Worm (Caenorhabditis elegans) whole organism, midembryonic: ENCODE measurements around the gene inx-8.

ENCODE experiments used
- T22C8.4 ChIP-seq: fragments of 200-800 bp; sonication (Bioruptor generic); IDR thresholded peaks from 2 replicates; pipeline ENCODE4 v1.3.6; 2022; ENCODE audit warnings: missing genetic modification characterization, missing compliant biosample characterization
- cog-1 ChIP-seq: sonication (generic microtip); optimal IDR thresholded peaks from 2 replicates; lab custom pipeline; 2016; ENCODE audit warnings: missing genetic modification characterization, missing compliant biosample characterization
- flt-1 ChIP-seq: fragments of 200-800 bp; sonication (Bioruptor generic); IDR thresholded peaks from 2 replicates; pipeline ENCODE4 v1.3.6; 2022; ENCODE audit warnings: missing genetic modification characterization, missing compliant biosample characterization
- klf-2 ChIP-seq: fragments of 200-800 bp; sonication (Bioruptor generic); conservative IDR thresholded peaks from 2 replicates; pipeline ENCODE4 v1.3.6; 2022; ENCODE audit warnings: missing genetic modification reagents, missing genetic modification characterization, missing compliant biosample characterization
- med-1 ChIP-seq: sonication (generic microtip); optimal IDR thresholded peaks from 2 replicates; lab custom pipeline; 2017; ENCODE audit warnings: missing genetic modification characterization, mild to moderate bottlenecking, missing compliant biosample characterization, antibody characterized with exemption, missing genetic modification reagents; ENCODE audit not compliant: insufficient read depth
- ref-1 ChIP-seq: fragments of 200-800 bp; sonication (Bioruptor generic); conservative IDR thresholded peaks from 2 replicates; pipeline ENCODE4 v1.3.6; 2022; ENCODE audit warnings: missing genetic modification reagents, missing genetic modification characterization, missing compliant biosample characterization
- tab-1 ChIP-seq: fragments of 200-800 bp; sonication (Bioruptor generic); IDR thresholded peaks from 2 replicates; pipeline ENCODE4 v1.3.6; 2022; ENCODE audit warnings: missing genetic modification characterization, missing compliant biosample characterization
- ztf-23 ChIP-seq: fragments of 200-800 bp; sonication (Bioruptor generic); IDR thresholded peaks from 2 replicates; pipeline ENCODE4 v1.3.6; 2022; ENCODE audit warnings: missing genetic modification reagents, missing genetic modification characterization, missing compliant biosample characterization
- ztf-29 ChIP-seq: fragments of 200-800 bp; sonication (Bioruptor generic); IDR thresholded peaks from 2 replicates; pipeline ENCODE4 v1.3.6; 2022; ENCODE audit warnings: missing genetic modification reagents, missing genetic modification characterization, missing compliant biosample characterization

The inx-8 gene

DNA sequence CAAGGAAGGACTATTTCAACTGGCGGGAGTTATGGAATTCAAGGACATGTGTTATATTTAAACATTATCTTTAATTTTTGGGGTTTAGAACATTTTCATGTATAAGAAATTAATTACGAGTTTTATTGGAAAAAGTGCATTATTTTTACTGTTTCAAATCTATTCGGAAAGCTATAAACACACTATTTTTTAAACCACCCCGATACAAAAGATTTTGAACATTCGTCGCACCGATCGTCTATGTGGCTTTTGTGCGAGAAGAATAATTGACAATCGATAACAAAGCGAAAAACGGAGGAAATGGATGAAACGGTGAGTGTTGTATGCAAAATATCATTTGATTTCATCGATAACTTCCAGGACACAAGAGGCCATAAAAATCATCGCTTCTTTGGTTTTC lies 8.6 kb upstream of the inx-8 start, which contains the start of gene ZK809.9:
Gene ZK809.9 (plus strand): TSS at position 301 of the 400 bp plus-strand sequence.
- TF ChIP-seq med-1 (GFP tag; lab: Kevin White, UChicago), result no peak
- no peak for TF ChIP-seq flt-1 (GFP tag; lab: Robert Waterston, UW)
- no peak for TF ChIP-seq T22C8.4 (GFP tag; lab: Robert Waterston, UW)
- TF ChIP-seq cog-1 (tag; lab: Kevin White, UChicago), result no peak
- no peak for TF ChIP-seq ref-1 (GFP tag; lab: Robert Waterston, UW)
- TF ChIP-seq ztf-29 (GFP tag; lab: Robert Waterston, UW), result no peak
- no peak for TF ChIP-seq tab-1
- no peak for TF ChIP-seq ztf-23
- no peak for TF ChIP-seq klf-2

DNA sequence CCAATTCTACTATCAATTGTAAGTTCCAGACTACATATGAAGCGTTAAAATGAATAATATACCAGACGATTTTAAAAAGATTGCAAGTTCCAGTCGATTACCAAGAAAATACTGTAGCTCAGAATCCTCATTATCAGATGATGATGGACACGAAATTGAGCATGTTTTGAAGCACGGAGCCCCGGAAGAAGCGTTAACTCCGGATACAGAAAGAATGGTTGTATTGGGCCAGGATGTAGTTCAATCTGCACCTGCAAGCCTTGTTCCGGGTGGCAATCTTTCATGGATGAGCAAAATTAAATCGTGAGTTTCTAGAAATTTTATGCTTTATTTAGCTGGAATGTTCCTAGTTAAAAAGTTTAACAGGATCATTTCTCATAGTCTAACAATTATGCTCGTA lies 5.6 kb upstream of the inx-8 start, which contains the start of gene atg-4.2:
Gene atg-4.2 (plus strand): TSS at position 24 of the 400 bp plus-strand sequence.
- TF ChIP-seq klf-2, result no peak
- no peak for TF ChIP-seq T22C8.4 (GFP tag; lab: Robert Waterston, UW)
- no peak for TF ChIP-seq cog-1 (tag; lab: Kevin White, UChicago)

DNA sequence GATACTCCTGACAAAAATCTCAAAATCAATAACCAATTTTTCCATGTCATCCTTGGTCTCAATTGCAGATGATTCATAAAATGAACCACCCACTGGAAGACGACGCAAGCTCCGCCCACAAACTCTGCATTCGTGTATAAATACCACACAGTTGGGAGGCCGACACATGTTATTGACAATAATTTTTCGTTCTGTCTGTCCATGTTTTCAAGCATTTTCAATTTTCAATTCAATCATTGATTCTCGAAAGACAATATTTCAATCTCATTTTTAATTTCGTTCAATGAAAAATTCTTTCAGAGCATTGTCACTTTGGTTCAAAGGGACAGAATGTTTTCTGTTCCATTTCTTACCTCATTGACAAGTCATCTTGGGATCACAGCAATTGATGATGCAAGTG lies 2.4 kb downstream of the inx-8 start, which contains the start of gene inx-9:
Gene inx-9 (plus strand): TSS at position 301 of the 400 bp plus-strand sequence.
- TF ChIP-seq T22C8.4 (GFP tag; lab: Robert Waterston, UW), result no peak
- no peak for TF ChIP-seq ref-1 (GFP tag; lab: Robert Waterston, UW)
- no peak for TF ChIP-seq flt-1 (GFP tag; lab: Robert Waterston, UW)
- TF ChIP-seq med-1 (GFP tag; lab: Kevin White, UChicago), result no peak
- no peak for TF ChIP-seq ztf-23
- TF ChIP-seq cog-1 (tag; lab: Kevin White, UChicago), result no peak
- no peak for TF ChIP-seq tab-1
- no peak for TF ChIP-seq ztf-29 (GFP tag; lab: Robert Waterston, UW)
- no peak for TF ChIP-seq klf-2

DNA sequence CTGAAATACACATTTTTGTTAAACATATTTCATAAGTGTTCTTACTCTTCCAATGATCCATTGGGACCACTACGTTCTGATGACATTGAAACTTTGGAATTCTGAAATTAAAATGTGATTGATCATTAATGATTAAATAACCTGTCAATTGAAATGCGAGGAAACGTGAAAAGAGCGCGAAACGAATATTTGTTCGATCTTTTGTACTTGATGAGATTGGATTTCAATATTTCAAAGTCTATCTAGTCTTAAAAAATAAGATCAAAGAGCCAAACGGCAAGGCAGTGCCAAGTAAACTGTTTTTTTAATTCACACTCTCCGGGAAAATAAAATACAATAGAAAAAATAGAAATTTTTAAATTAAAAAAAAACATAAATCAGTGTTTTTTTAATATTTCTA lies 8.3 kb downstream of the inx-8 start, which contains the start of gene ZK792.4:
Gene ZK792.4 (minus strand): TSS at position 101 of the 400 bp plus-strand sequence.
- TF ChIP-seq ref-1 (GFP tag; lab: Robert Waterston, UW) (no peak), cog-1 (tag; lab: Kevin White, UChicago) (no peak), tab-1 (no peak), flt-1 (GFP tag; lab: Robert Waterston, UW) (no peak), med-1 (GFP tag; lab: Kevin White, UChicago) (no peak), ztf-23 (no peak), T22C8.4 (GFP tag; lab: Robert Waterston, UW) (no peak), klf-2 (no peak)

DNA sequence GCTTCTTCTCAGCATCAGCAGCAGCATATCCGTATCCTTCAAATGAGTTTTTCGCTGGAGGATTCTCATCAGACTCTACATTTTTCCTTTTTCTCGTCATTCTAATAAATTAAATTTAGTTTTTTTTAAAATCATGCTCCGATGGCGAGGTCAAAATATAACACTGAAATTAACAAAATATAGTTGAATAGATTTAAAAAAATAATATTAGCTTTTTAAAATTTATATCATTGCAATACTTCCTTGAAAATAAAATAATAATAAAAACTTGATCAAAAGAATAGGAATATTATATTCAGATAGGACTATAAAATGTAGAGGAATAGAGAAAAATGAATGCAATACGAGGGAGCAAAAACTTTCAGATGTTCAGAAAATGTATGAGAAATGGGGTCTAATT lies 14.4 kb downstream of the inx-8 start, which contains the start of gene ZK792.5:
Gene ZK792.5 (minus strand): TSS at position 101 of the 400 bp plus-strand sequence.
- TF ChIP-seq ztf-29 (GFP tag; lab: Robert Waterston, UW) (no peak), tab-1 (no peak), ztf-23 (no peak)

DNA sequence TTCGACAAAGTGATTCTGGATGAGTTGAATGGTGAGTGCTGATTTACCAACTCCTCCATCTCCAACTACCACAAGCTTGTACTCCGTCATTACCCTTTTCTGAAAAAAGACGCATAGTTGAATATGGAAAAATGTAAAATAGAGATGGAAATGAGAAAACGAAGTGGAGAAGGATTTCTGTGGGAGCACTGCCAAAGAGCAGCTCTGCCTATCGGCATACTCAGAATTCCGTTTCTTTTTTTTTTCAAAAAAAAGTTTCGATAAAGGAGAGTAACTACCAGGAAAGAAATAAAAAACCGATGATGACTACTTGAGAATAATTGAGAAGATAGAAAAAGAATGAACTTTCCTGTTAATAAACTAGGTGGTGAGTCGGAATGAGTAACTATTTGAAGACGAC lies 17.3 kb downstream of the inx-8 start, which contains the start of gene let-60:
Gene let-60 (minus strand): TSS at position 101 of the 400 bp plus-strand sequence.
- TF ChIP-seq med-1 (GFP tag; lab: Kevin White, UChicago), result no peak
- no peak for TF ChIP-seq cog-1 (tag; lab: Kevin White, UChicago)
- no peak for TF ChIP-seq flt-1 (GFP tag; lab: Robert Waterston, UW)
- no peak for TF ChIP-seq ztf-23
- TF ChIP-seq ref-1 (GFP tag; lab: Robert Waterston, UW), result no peak
- no peak for TF ChIP-seq ztf-29 (GFP tag; lab: Robert Waterston, UW)
- no peak for TF ChIP-seq tab-1

DNA sequence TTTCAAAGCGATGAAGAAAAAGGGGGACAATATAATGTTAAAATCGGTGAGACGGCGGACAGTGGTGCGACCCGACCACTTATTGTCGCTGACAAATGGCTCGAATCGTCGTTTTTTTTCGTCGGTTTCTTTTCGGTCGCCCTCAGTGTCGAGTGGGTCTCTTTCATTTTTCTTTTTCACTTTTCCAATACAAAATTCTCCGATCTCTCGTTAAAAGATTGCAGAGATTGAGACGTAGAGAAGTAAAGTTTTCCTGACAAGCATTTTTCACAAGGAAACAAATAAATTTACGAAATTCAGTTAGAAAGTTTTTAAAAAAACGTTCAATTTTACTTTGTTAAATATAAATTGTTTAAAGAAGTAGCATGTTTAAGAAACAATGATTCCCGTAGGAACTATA lies 17.9 kb downstream of the inx-8 start:
- no peak for TF ChIP-seq klf-2
- no peak for TF ChIP-seq ztf-23
- no peak for TF ChIP-seq ztf-29 (GFP tag; lab: Robert Waterston, UW)
- no peak for TF ChIP-seq med-1 (GFP tag; lab: Kevin White, UChicago)
- no peak for TF ChIP-seq cog-1 (tag; lab: Kevin White, UChicago)
- TF ChIP-seq T22C8.4 (GFP tag; lab: Robert Waterston, UW), result no peak
- TF ChIP-seq tab-1, result no peak
- TF ChIP-seq flt-1 (GFP tag; lab: Robert Waterston, UW), result no peak
- TF ChIP-seq ref-1 (GFP tag; lab: Robert Waterston, UW), result no peak

DNA sequence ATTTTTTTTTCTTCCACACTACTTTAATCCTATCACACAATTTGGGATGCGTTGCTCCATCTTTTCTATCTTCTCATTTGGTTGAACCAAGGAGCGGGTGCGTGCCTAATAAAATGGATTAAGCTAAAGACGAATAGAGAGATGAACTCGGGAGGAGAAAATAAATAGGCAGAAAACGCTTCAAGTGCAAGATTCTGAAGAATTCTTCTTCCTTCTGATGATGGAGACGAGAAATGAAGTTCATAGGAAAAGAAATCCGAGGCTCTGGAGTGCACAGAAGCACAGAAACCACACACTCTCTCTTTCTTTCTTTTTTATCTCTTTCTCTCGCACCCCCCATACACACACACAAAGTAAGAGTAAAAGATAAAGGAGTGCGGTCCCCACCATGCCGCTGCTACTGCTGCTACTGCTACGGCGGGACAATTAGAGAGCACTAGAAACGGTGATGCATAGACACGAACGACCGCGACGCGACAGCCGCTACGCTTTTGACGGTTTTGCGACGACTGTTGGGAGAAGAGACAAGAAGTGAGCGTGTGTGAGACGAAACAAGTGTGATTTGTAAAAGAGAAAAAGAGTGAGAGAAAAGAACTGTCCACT lies 18.5 kb downstream of the inx-8 start:
- no peak for TF ChIP-seq klf-2
- TF ChIP-seq ref-1 (GFP tag; lab: Robert Waterston, UW), result no peak
- peak; percentile 52 for TF ChIP-seq cog-1 (tag; lab: Kevin White, UChicago)
- peak; percentile 10; the same call in 1 of the 2 replicates for TF ChIP-seq ztf-29 (GFP tag; lab: Robert Waterston, UW)
- 0 out of 2 replicates have a peak, but pooled peaks have one; percentile 66 for TF ChIP-seq flt-1 (GFP tag; lab: Robert Waterston, UW)
- no peak for TF ChIP-seq T22C8.4 (GFP tag; lab: Robert Waterston, UW)
- TF ChIP-seq ztf-23, result 0 out of 2 replicates have a peak, but pooled peaks have one; percentile 14
- no peak for TF ChIP-seq med-1 (GFP tag; lab: Kevin White, UChicago)
- no peak for TF ChIP-seq tab-1

DNA sequence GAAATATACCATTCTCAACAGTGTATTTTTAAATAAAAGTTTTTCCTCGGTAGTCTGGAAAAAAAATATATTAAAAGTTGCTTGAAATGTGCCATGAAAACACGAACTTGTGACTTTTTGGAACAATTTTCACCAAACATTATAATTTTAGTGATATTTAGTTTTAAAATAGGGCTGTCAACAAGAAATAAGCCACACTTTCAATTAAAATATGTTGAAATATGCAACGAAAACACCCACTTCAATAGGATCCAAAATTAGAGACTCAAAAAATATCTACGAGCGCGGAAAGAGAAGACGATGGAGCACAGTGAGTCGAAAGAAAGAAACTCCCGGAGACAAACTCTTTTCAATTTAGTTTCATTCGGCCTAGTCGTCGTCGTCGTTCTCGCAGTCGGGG lies 19.9 kb downstream of the inx-8 start, which contains the start of gene ZK792.12:
Gene ZK792.12 (plus strand): TSS at position 301 of the 400 bp plus-strand sequence.
- TF ChIP-seq T22C8.4 (GFP tag; lab: Robert Waterston, UW) (no peak), tab-1 (no peak), klf-2 (no peak), cog-1 (tag; lab: Kevin White, UChicago) (no peak), flt-1 (GFP tag; lab: Robert Waterston, UW) (no peak), ref-1 (GFP tag; lab: Robert Waterston, UW) (no peak), ztf-29 (GFP tag; lab: Robert Waterston, UW) (no peak), med-1 (GFP tag; lab: Kevin White, UChicago) (no peak), ztf-23 (no peak)
